Worm (Caenorhabditis elegans) whole organism, young adult: ENCODE measurements around the gene clk-2.

ENCODE experiments used
- C17E4.6 ChIP-seq: fragments of 200-800 bp; sonication (Bioruptor generic); IDR thresholded peaks from 2 replicates; pipeline ENCODE4 v1.3.6; 2022; ENCODE audit warnings: missing genetic modification reagents, missing genetic modification characterization, missing compliant biosample characterization
- F22D6.2 ChIP-seq: sonication (generic microtip); optimal IDR thresholded peaks from 2 replicates; lab custom pipeline; 2016; ENCODE audit warnings: mild to moderate bottlenecking, missing genetic modification characterization, missing compliant biosample characterization
- F49E8.2 ChIP-seq: sonication (generic microtip); optimal IDR thresholded peaks from 3 replicates; lab custom pipeline; 2017; ENCODE audit warnings: missing genetic modification characterization, mild to moderate bottlenecking, missing compliant biosample characterization, antibody characterized with exemption, moderate library complexity; ENCODE audit not compliant: insufficient read depth
- F57C9.4 ChIP-seq: sonication (generic microtip); optimal IDR thresholded peaks from 2 replicates; lab custom pipeline; 2017; ENCODE audit warnings: mild to moderate bottlenecking, missing genetic modification characterization, missing compliant biosample characterization
- T07F8.4 ChIP-seq: sonication (generic microtip); optimal IDR thresholded peaks from 2 replicates; lab custom pipeline; 2016; ENCODE audit warnings: mild to moderate bottlenecking, missing genetic modification characterization, moderate library complexity, missing compliant biosample characterization
- T26A5.8 ChIP-seq: sonication (generic microtip); optimal IDR thresholded peaks from 2 replicates; lab custom pipeline; 2016; ENCODE audit warnings: missing genetic modification characterization, missing compliant biosample characterization
- Y53F4B.3 ChIP-seq: fragments of 200-800 bp; sonication (Bioruptor generic); IDR thresholded peaks from 2 replicates; pipeline ENCODE4 v1.3.6; 2022; ENCODE audit warnings: missing genetic modification reagents, missing genetic modification characterization, missing compliant biosample characterization
- Y67H2A.10 ChIP-seq: fragments of 200-800 bp; sonication (Bioruptor generic); conservative IDR thresholded peaks from 2 replicates; pipeline ENCODE4 v1.3.6; 2022; ENCODE audit warnings: missing genetic modification reagents, missing genetic modification characterization, missing compliant biosample characterization
- Y79H2A.3 ChIP-seq: fragments of 200-800 bp; sonication (Bioruptor generic); conservative IDR thresholded peaks from 2 replicates; pipeline ENCODE4 v1.3.6; 2022; ENCODE audit warnings: missing genetic modification reagents, missing genetic modification characterization, missing compliant biosample characterization
- atf-7 ChIP-seq: sonication (generic microtip); optimal IDR thresholded peaks from 2 replicates; lab custom pipeline; 2017; ENCODE audit warnings: mild to moderate bottlenecking, missing genetic modification characterization, missing compliant biosample characterization
- attf-3 ChIP-seq: fragments of 200-800 bp; sonication (Bioruptor generic); conservative IDR thresholded peaks from 2 replicates; pipeline ENCODE4 v1.3.6; 2022; ENCODE audit warnings: missing genetic modification reagents, missing genetic modification characterization, missing compliant biosample characterization
- attf-6 ChIP-seq: fragments of 200-800 bp; sonication (Bioruptor generic); IDR thresholded peaks from 2 replicates; pipeline ENCODE4 v1.3.6; 2022; ENCODE audit warnings: missing genetic modification reagents, missing genetic modification characterization, missing compliant biosample characterization
- bed-2 ChIP-seq: fragments of 200-800 bp; sonication (Bioruptor generic); IDR thresholded peaks from 2 replicates; pipeline ENCODE4 v1.3.6; 2022; ENCODE audit warnings: missing genetic modification reagents, missing genetic modification characterization, missing compliant biosample characterization
- ceh-100 ChIP-seq: fragments of 200-800 bp; sonication (Bioruptor generic); IDR thresholded peaks from 2 replicates; pipeline ENCODE4 v1.3.6; 2022; ENCODE audit warnings: missing genetic modification reagents, missing genetic modification characterization, missing compliant biosample characterization
- ceh-40 ChIP-seq: fragments of 200-800 bp; sonication (Bioruptor generic); IDR thresholded peaks from 2 replicates; pipeline ENCODE4 v1.3.6; 2022; ENCODE audit warnings: missing genetic modification characterization, missing compliant biosample characterization
- die-1 ChIP-seq: sonication (generic microtip); optimal IDR thresholded peaks from 2 replicates; lab custom pipeline; 2016; ENCODE audit warnings: missing genotype, mild to moderate bottlenecking, missing genetic modification characterization, missing compliant biosample characterization
- dox-1 ChIP-seq: fragments of 200-800 bp; sonication (Bioruptor generic); IDR thresholded peaks from 2 replicates; pipeline ENCODE4 v1.3.6; 2022; ENCODE audit warnings: missing genetic modification reagents, missing genetic modification characterization, missing compliant biosample characterization
- dpff-1 ChIP-seq: sonication (generic microtip); optimal IDR thresholded peaks from 2 replicates; lab custom pipeline; 2017; ENCODE audit warnings: mild to moderate bottlenecking, missing genetic modification characterization, missing compliant biosample characterization
- dpl-1 ChIP-seq: fragments of 150-350 bp; optimal IDR thresholded peaks from 2 replicates; lab custom pipeline; 2014; ENCODE audit warnings: missing biosample characterization, missing genetic modification reagents, missing genetic modification characterization
- egl-18 ChIP-seq: fragments of 200-800 bp; sonication (Bioruptor generic); IDR thresholded peaks from 2 replicates; pipeline ENCODE4 v1.3.6; 2022; ENCODE audit warnings: missing genetic modification reagents, missing genetic modification characterization, missing compliant biosample characterization
- egl-44 ChIP-seq: fragments of 200-800 bp; sonication (Bioruptor generic); IDR thresholded peaks from 2 replicates; pipeline ENCODE4 v1.3.6; 2022; ENCODE audit warnings: missing genetic modification reagents, missing genetic modification characterization, missing compliant biosample characterization
- egrh-3 ChIP-seq: fragments of 200-800 bp; sonication (Bioruptor generic); IDR thresholded peaks from 2 replicates; pipeline ENCODE4 v1.3.6; 2022; ENCODE audit warnings: missing genetic modification reagents, missing genetic modification characterization, missing compliant biosample characterization
- ets-4 ChIP-seq: fragments of 200-800 bp; sonication (Bioruptor generic); optimal IDR thresholded peaks from 2 replicates; lab custom pipeline; 2018; ENCODE audit warnings: mild to moderate bottlenecking, missing genetic modification characterization, missing compliant biosample characterization
- gei-17 ChIP-seq: fragments of 200-800 bp; sonication (Bioruptor generic); optimal IDR thresholded peaks from 2 replicates; lab custom pipeline; 2018; ENCODE audit warnings: mild to moderate bottlenecking, missing genetic modification characterization, missing compliant biosample characterization
- hlh-12 ChIP-seq: sonication (generic microtip); optimal IDR thresholded peaks from 2 replicates; lab custom pipeline; 2016; ENCODE audit warnings: missing genetic modification characterization, missing compliant biosample characterization
- hrde-1 ChIP-seq: sonication (generic microtip); optimal IDR thresholded peaks from 2 replicates; lab custom pipeline; 2016; ENCODE audit warnings: missing genetic modification characterization, mild to moderate bottlenecking, missing compliant biosample characterization, moderate library complexity, missing genotype, missing genetic modification reagents, borderline replicate concordance
- lag-1 ChIP-seq: fragments of 200-800 bp; sonication (Bioruptor generic); IDR thresholded peaks from 2 replicates; pipeline ENCODE4 v1.3.6; 2022; ENCODE audit warnings: missing genetic modification reagents, missing genetic modification characterization, missing compliant biosample characterization
- lir-1 ChIP-seq: fragments of 200-800 bp; sonication (Bioruptor generic); conservative IDR thresholded peaks from 2 replicates; pipeline ENCODE4 v1.3.6; 2022; ENCODE audit warnings: missing genetic modification reagents, missing genetic modification characterization, missing compliant biosample characterization
- lsl-1 ChIP-seq: fragments of 200-800 bp; sonication (Bioruptor generic); optimal IDR thresholded peaks from 2 replicates; lab custom pipeline; 2018; ENCODE audit warnings: mild to moderate bottlenecking, missing genetic modification characterization, moderate library complexity, missing compliant biosample characterization
- lsy-27 ChIP-seq: sonication (generic microtip); optimal IDR thresholded peaks from 2 replicates; lab custom pipeline; 2017; ENCODE audit warnings: missing genetic modification characterization, mild to moderate bottlenecking, missing compliant biosample characterization, antibody characterized with exemption, missing genotype, borderline replicate concordance; ENCODE audit not compliant: insufficient read depth
- madf-6 ChIP-seq: fragments of 200-800 bp; sonication (Bioruptor generic); IDR thresholded peaks from 2 replicates; pipeline ENCODE4 v1.3.6; 2022; ENCODE audit warnings: missing genetic modification reagents, missing genetic modification characterization, missing compliant biosample characterization
- madf-8 ChIP-seq: fragments of 200-800 bp; sonication (Bioruptor generic); conservative IDR thresholded peaks from 2 replicates; pipeline ENCODE4 v1.3.6; 2022; ENCODE audit warnings: missing genetic modification reagents, missing genetic modification characterization, missing compliant biosample characterization
- mcd-1 ChIP-seq: fragments of 200-800 bp; sonication (Bioruptor generic); IDR thresholded peaks from 2 replicates; pipeline ENCODE4 v1.3.6; 2022; ENCODE audit warnings: missing genetic modification reagents, missing genetic modification characterization, missing compliant biosample characterization
- mxl-1 ChIP-seq: sonication (generic microtip); optimal IDR thresholded peaks from 2 replicates; lab custom pipeline; 2016; ENCODE audit warnings: missing genetic modification characterization, missing compliant biosample characterization
- nhr-179 ChIP-seq: sonication (generic microtip); optimal IDR thresholded peaks from 2 replicates; lab custom pipeline; 2016; ENCODE audit warnings: mild to moderate bottlenecking, missing genetic modification characterization, missing compliant biosample characterization
- nhr-80 ChIP-seq: sonication (generic microtip); optimal IDR thresholded peaks from 2 replicates; lab custom pipeline; 2016; ENCODE audit warnings: missing genetic modification characterization, missing compliant biosample characterization
- pbrm-1 ChIP-seq: fragments of 200-800 bp; sonication (Bioruptor generic); IDR thresholded peaks from 2 replicates; pipeline ENCODE4 v1.3.6; 2022; ENCODE audit warnings: missing genetic modification reagents, missing genetic modification characterization, missing compliant biosample characterization
- rpc-1 ChIP-seq, 2 experiments: fragments of 150-350 bp in 1 of 2; sonication (generic microtip) in 1 of 2; optimal IDR thresholded peaks; 2 replicates each; lab custom pipeline; 2014 to 2018; ENCODE audit warnings: missing biosample characterization in 1 of 2, missing genetic modification characterization in 1 of 2, missing genetic modification reagents in 1 of 2, missing genotype in 1 of 2
- snpc-4 ChIP-seq, 5 experiments: fragments of 150-350 bp in 1 of 5; sonication (generic microtip) in 4 of 5; optimal IDR thresholded peaks; 2 replicates each; lab custom pipeline; 2014 to 2018; ENCODE audit warnings: missing genetic modification characterization in 5 of 5, missing biosample characterization in 3 of 5, antibody characterized with exemption in 2 of 5, mild to moderate bottlenecking in 2 of 5, missing compliant biosample characterization in 2 of 5, missing genotype in 2 of 5, moderate library complexity in 2 of 5, missing genetic modification reagents in 1 of 5
- sptf-2 ChIP-seq: fragments of 200-800 bp; sonication (Bioruptor generic); optimal IDR thresholded peaks from 2 replicates; lab custom pipeline; 2018; ENCODE audit warnings: mild to moderate bottlenecking, missing genetic modification characterization, missing compliant biosample characterization
- tlf-1 ChIP-seq: fragments of 200-800 bp; sonication (Bioruptor generic); optimal IDR thresholded peaks from 2 replicates; lab custom pipeline; 2018; ENCODE audit warnings: mild to moderate bottlenecking, missing genetic modification characterization, missing compliant biosample characterization
- unc-62 ChIP-seq: fragments of 150-350 bp; optimal IDR thresholded peaks from 2 replicates; lab custom pipeline; 2014; ENCODE audit warnings: missing biosample characterization, missing genetic modification reagents, missing genetic modification characterization
- xnd-1 ChIP-seq: sonication (generic microtip); optimal IDR thresholded peaks from 2 replicates; lab custom pipeline; 2016; ENCODE audit warnings: missing genotype, missing genetic modification reagents, missing genetic modification characterization, missing compliant biosample characterization
- ztf-18 ChIP-seq: sonication (generic microtip); optimal IDR thresholded peaks from 2 replicates; lab custom pipeline; 2016; ENCODE audit warnings: missing genotype, mild to moderate bottlenecking, missing genetic modification characterization, missing compliant biosample characterization
- ztf-22 ChIP-seq: fragments of 200-800 bp; sonication (Bioruptor generic); optimal IDR thresholded peaks from 2 replicates; lab custom pipeline; 2018; ENCODE audit warnings: mild to moderate bottlenecking, missing genetic modification characterization, moderate library complexity, missing compliant biosample characterization
- ztf-25 ChIP-seq: fragments of 200-800 bp; sonication (Bioruptor generic); IDR thresholded peaks from 2 replicates; pipeline ENCODE4 v1.3.6; 2022; ENCODE audit warnings: missing genetic modification reagents, missing genetic modification characterization, missing compliant biosample characterization
- ztf-3 ChIP-seq: fragments of 200-800 bp; sonication (Bioruptor generic); optimal IDR thresholded peaks from 2 replicates; lab custom pipeline; 2018; ENCODE audit warnings: mild to moderate bottlenecking, missing genetic modification characterization, missing compliant biosample characterization

clk-2 gene

DNA sequence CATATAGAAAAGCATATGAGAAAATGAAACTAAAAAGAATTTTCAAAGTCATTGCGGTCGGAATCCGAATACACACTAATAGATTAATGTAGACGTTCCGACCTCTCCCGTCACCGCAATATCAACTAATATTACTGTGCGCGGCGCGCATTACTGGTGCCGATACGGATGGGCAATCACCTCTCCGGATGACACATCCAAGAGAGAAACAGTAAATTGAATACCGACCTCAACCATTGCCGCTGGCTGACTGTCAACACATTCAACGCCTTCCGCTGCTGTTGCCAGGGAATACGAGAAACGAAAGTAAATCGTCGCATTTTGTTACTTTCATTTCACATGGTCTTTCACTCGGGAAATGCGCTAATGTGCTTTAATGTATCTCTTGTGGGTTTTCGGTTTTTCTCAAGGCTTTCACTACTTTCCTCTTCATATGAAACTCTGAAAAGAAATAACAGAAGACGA, 23.4 kb downstream of the clk-2 start (continued):
- TF ChIP-seq tlf-1, result peak; percentile 73
- TF ChIP-seq egl-18 (GFP tag; lab: Robert Waterston, UW), result peak; percentile 66; the same call in 1 of the 2 replicates
- no peak for TF ChIP-seq ztf-22
- TF ChIP-seq ztf-18, result no peak
- peak; percentile 78 for TF ChIP-seq atf-7 (tag; lab: Kevin White, UChicago)
- TF ChIP-seq hrde-1, result peak; percentile 97
- peak; percentile 87 for TF ChIP-seq dpff-1 (tag; lab: Kevin White, UChicago)
- TF ChIP-seq Y79H2A.3 (GFP tag; lab: Robert Waterston, UW), result peak; percentile 69; the same call in 1 of the 2 replicates
- TF ChIP-seq unc-62 (GFP tag; lab: Kevin White, UChicago), result no peak
- no peak for TF ChIP-seq T07F8.4 (tag; lab: Kevin White, UChicago)
- TF ChIP-seq F22D6.2 (tag; lab: Kevin White, UChicago), result no peak
- no peak for TF ChIP-seq nhr-80
- TF ChIP-seq T26A5.8, result peak; percentile 41
- TF ChIP-seq mcd-1 (GFP tag; lab: Robert Waterston, UW), result peak; percentile 47
- TF ChIP-seq Y53F4B.3 (GFP tag; lab: Robert Waterston, UW), result no peak
- no peak for TF ChIP-seq F57C9.4 (tag; lab: Kevin White, UChicago)
- TF ChIP-seq C17E4.6 (GFP tag; lab: Robert Waterston, UW), result peak; percentile 21; the same call in 1 of the 2 replicates
- TF ChIP-seq madf-8, result no peak; the same call in 1 of the 2 replicates
- no peak for TF ChIP-seq attf-3 (GFP tag; lab: Robert Waterston, UW)
- TF ChIP-seq gei-17 (GFP tag; lab: Kevin White, UChicago), result no peak
- no peak for TF ChIP-seq dpl-1 (GFP tag; lab: Kevin White, UChicago)
- TF ChIP-seq die-1, result peak; percentile 30
- no peak for TF ChIP-seq snpc-4 (GFP tag; optimal IDR thresholded peaks at IDR 0.05; lab: Kevin White, UChicago)
- peak in 1 of 4 experiments; percentile 38 for TF ChIP-seq snpc-4 (tag; optimal IDR thresholded peaks at IDR 0.05; lab: Kevin White, UChicago)
- peak; percentile 59; the same call in 1 of the 2 replicates for TF ChIP-seq ceh-100 (GFP tag; lab: Robert Waterston, UW)
- TF ChIP-seq ztf-25 (GFP tag; lab: Robert Waterston, UW), result peak; percentile 54; the same call in 1 of the 2 replicates
- peak; percentile 66 for TF ChIP-seq F49E8.2 (tag; lab: Kevin White, UChicago)
- TF ChIP-seq lag-1 (GFP tag; lab: Robert Waterston, UW), result no peak
- TF ChIP-seq xnd-1 (tag; lab: Kevin White, UChicago), result peak; percentile 44
- TF ChIP-seq hlh-12 (tag; lab: Kevin White, UChicago), result peak; percentile 44
- peak; percentile 27; the same call in 1 of the 2 replicates for TF ChIP-seq pbrm-1 (GFP tag; lab: Robert Waterston, UW)
- TF ChIP-seq bed-2 (GFP tag; lab: Robert Waterston, UW), result no peak
- TF ChIP-seq madf-6 (GFP tag; lab: Robert Waterston, UW), result peak; percentile 82
- peak; percentile 75 for TF ChIP-seq attf-6 (GFP tag; lab: Robert Waterston, UW)
- TF ChIP-seq egl-44 (GFP tag; lab: Robert Waterston, UW), result no peak
- no peak for TF ChIP-seq lsy-27 (tag; lab: Kevin White, UChicago)
- no peak for TF ChIP-seq Y67H2A.10 (GFP tag; lab: Robert Waterston, UW)
- TF ChIP-seq lir-1 (GFP tag; lab: Robert Waterston, UW), result no peak; the same call in 1 of the 2 replicates
- no peak for TF ChIP-seq mxl-1 (tag; lab: Kevin White, UChicago)
- 0 out of 2 replicates have a peak, but pooled peaks have one; percentile 38 for TF ChIP-seq ceh-40 (GFP tag; lab: Robert Waterston, UW)
- TF ChIP-seq rpc-1 (optimal IDR thresholded peaks at IDR 0.05; lab: Kevin White, UChicago), result no peak
- no peak for TF ChIP-seq rpc-1 (tag; optimal IDR thresholded peaks at IDR 0.05; lab: Kevin White, UChicago)
- no peak for TF ChIP-seq ztf-3 (GFP tag; lab: Kevin White, UChicago)
- no peak for TF ChIP-seq egrh-3 (GFP tag; lab: Robert Waterston, UW)
- no peak for TF ChIP-seq ets-4
- peak; percentile 48; the same call in 1 of the 2 replicates for TF ChIP-seq dox-1 (GFP tag; lab: Robert Waterston, UW)
- no peak for TF ChIP-seq sptf-2 (GFP tag; lab: Kevin White, UChicago)
- TF ChIP-seq lsl-1, result peak; percentile 6
- no peak for TF ChIP-seq nhr-179 (tag; lab: Kevin White, UChicago)
